Worm (Caenorhabditis elegans): Measurements from ENCODE around the gene dmsr-7.

Gene dmsr-7

ce11 chrV:5392993-5393628, 12.0 kb upstream of the dmsr-7 start, which contains the start of gene C35A11.4 (continued):
- TF ChIP-seq nhr-19 (GFP tag; conservative IDR thresholded peaks at IDR 0.05): no peak
- TF ChIP-seq mdl-1 (tag; optimal IDR thresholded peaks at IDR 0.05): no peak
- no peak for TF ChIP-seq jun-1 (tag; optimal IDR thresholded peaks at IDR 0.05)
- TF ChIP-seq elt-2 (tag; optimal IDR thresholded peaks at IDR 0.05): peak; percentile 97
- no peak for TF ChIP-seq unc-30 (tag; optimal IDR thresholded peaks at IDR 0.05)

ce11 chrV:5403938-5404337, 1.2 kb upstream of the dmsr-7 start:
- TF ChIP-seq zip-4 (GFP tag; optimal IDR thresholded peaks at IDR 0.05): no peak
- TF ChIP-seq lin-14 (GFP tag; optimal IDR thresholded peaks at IDR 0.05): peak; percentile 3

ce11 chrV:5408223-5408622, 3.1 kb downstream of the dmsr-7 start, which contains the start of gene C25A6.1:
Gene C25A6.1, plus strand, starts transcription at chrV:5408523.
- no peak for TF ChIP-seq irx-1 (tag; optimal IDR thresholded peaks at IDR 0.05)
- no peak for TF ChIP-seq ets-5 (GFP tag; IDR thresholded peaks at IDR 0.05)
- no peak for TF ChIP-seq lin-35 (GFP tag; optimal IDR thresholded peaks at IDR 0.05)

ce11 chrV:5408921-5409320, 3.8 kb downstream of the dmsr-7 start:
- peak; percentile 75 for TF ChIP-seq lin-14 (GFP tag; optimal IDR thresholded peaks at IDR 0.05)
- TF ChIP-seq ztf-11 (tag; optimal IDR thresholded peaks at IDR 0.05): no peak
- peak; percentile 31 for TF ChIP-seq nhr-71 (tag; optimal IDR thresholded peaks at IDR 0.05)
- TF ChIP-seq hlh-4 (tag; optimal IDR thresholded peaks at IDR 0.05): no peak
- TF ChIP-seq sptf-1 (tag; optimal IDR thresholded peaks at IDR 0.05): no peak

- no peak for TF ChIP-seq fkh-8 (tag; optimal IDR thresholded peaks at IDR 0.05)
- TF ChIP-seq mdl-1 (tag; optimal IDR thresholded peaks at IDR 0.05): peak in 1 of 2 experiments; percentile 63
- no peak for TF ChIP-seq efl-1 (optimal IDR thresholded peaks at IDR 0.05)
- peak in 1 of 2 experiments; percentile 84 for TF ChIP-seq efl-1 (GFP tag; optimal IDR thresholded peaks at IDR 0.05 in 1 of 2)
- peak; percentile 26 for TF ChIP-seq nhr-90 (tag; optimal IDR thresholded peaks at IDR 0.05; ENCODE audit: poor library complexity)
- peak; percentile 76 for TF ChIP-seq grh-1 (GFP tag; IDR thresholded peaks at IDR 0.05)
- TF ChIP-seq fkh-10 (GFP tag; optimal IDR thresholded peaks at IDR 0.05): no peak
- TF ChIP-seq nhr-85 (tag): peak; percentile 98
- TF ChIP-seq lin-14 (GFP tag; optimal IDR thresholded peaks at IDR 0.05): peak; percentile 85
- peak; percentile 3 for TF ChIP-seq nhr-47 (tag; optimal IDR thresholded peaks at IDR 0.05)
- no peak for TF ChIP-seq ztf-4 (tag; optimal IDR thresholded peaks at IDR 0.05)
- peak in 2 of 6 experiments; percentile 32 to 65 for TF ChIP-seq elt-3 (tag; optimal IDR thresholded peaks at IDR 0.05)
- TF ChIP-seq tbx-2 (tag; optimal IDR thresholded peaks at IDR 0.05): peak; percentile 45
- peak in 1 of 2 experiments; percentile 16 for TF ChIP-seq lin-35 (GFP tag; optimal IDR thresholded peaks at IDR 0.05)
- peak; percentile 59 for TF ChIP-seq nhr-71 (tag; optimal IDR thresholded peaks at IDR 0.05)
- TF ChIP-seq nhr-19 (GFP tag; conservative IDR thresholded peaks at IDR 0.05): peak; percentile 69
- peak; percentile 73 for TF ChIP-seq nhr-20 (tag; optimal IDR thresholded peaks at IDR 0.05)
- TF ChIP-seq isw-1 (GFP tag; IDR thresholded peaks at IDR 0.05): no peak
Measured at ce11 chrV:5410679-5411078, 5.5 kb downstream of the dmsr-7 start, which contains the start of gene F08F3.4. Gene F08F3.4, plus strand, starts transcription at chrV:5410955.

- TF ChIP-seq lin-13 (GFP tag; optimal IDR thresholded peaks at IDR 0.05) (no peak), tlp-1 (tag; optimal IDR thresholded peaks at IDR 0.05) (no peak), C04F5.9 (tag; optimal IDR thresholded peaks at IDR 0.05) (no peak), lin-14 (GFP tag; optimal IDR thresholded peaks at IDR 0.05) (no peak), nhr-47 (tag; optimal IDR thresholded peaks at IDR 0.05) (no peak), lsy-2 (tag; optimal IDR thresholded peaks at IDR 0.05) (peak in 1 of 2 experiments; percentile 7), blmp-1 (tag; optimal IDR thresholded peaks at IDR 0.05) (peak; percentile 41), unc-130 (tag; optimal IDR thresholded peaks at IDR 0.05) (no peak), nhr-71 (tag; optimal IDR thresholded peaks at IDR 0.05) (peak; percentile 16), zag-1 (tag; optimal IDR thresholded peaks at IDR 0.05) (no peak), pqm-1 (tag; optimal IDR thresholded peaks at IDR 0.05) (no peak), elt-3 (tag; optimal IDR thresholded peaks at IDR 0.05) (peak in 1 of 6 experiments; percentile 32), Y116A8C.19 (tag; optimal IDR thresholded peaks at IDR 0.05; ENCODE audit: borderline replicate concordance) (no peak), ceh-88 (GFP tag; IDR thresholded peaks at IDR 0.05) (no peak), lin-35 (GFP tag; optimal IDR thresholded peaks at IDR 0.05) (peak in 1 of 2 experiments; percentile 13), egl-13 (tag; optimal IDR thresholded peaks at IDR 0.05) (no peak), fkh-8 (tag; optimal IDR thresholded peaks at IDR 0.05) (no peak), xbp-1 (tag; optimal IDR thresholded peaks at IDR 0.05) (no peak), C34B4.2 (tag; optimal IDR thresholded peaks at IDR 0.05) (no peak), zip-4 (GFP tag; optimal IDR thresholded peaks at IDR 0.05) (no peak), sup-37 (GFP tag; optimal IDR thresholded peaks at IDR 0.05) (no peak)
Measured at ce11 chrV:5412808-5413405, 7.8 kb downstream of the dmsr-7 start, which contains the start of gene F08F3.10. Gene F08F3.10, plus strand, starts transcription at chrV:5413355.

All from whole organism, L1 larva.